Fruit fly (Drosophila melanogaster) whole organism, prepupa: ENCODE results near the gene AP-2alpha.

Source experiments
- CG15336 ChIP-seq: fragments of 200-800 bp; sonication (Bioruptor generic); IDR thresholded peaks from 2 replicates; pipeline ENCODE4 v1.3.6; 2022; ENCODE audit warnings: missing biosample characterization, missing genetic modification characterization
- CG16779 ChIP-seq: fragments of 200-800 bp; sonication (Bioruptor generic); optimal IDR thresholded peaks from 3 replicates; lab custom pipeline; 2017; ENCODE audit warnings: missing biosample characterization, mild to moderate bottlenecking, missing genetic modification characterization
- CG6792 ChIP-seq: fragments of 200-800 bp; sonication (Bioruptor generic); optimal IDR thresholded peaks from 3 replicates; lab custom pipeline; 2016; ENCODE audit warnings: missing biosample characterization, missing genetic modification characterization
- Sox102F ChIP-seq: fragments of 200-800 bp; sonication (Bioruptor generic); optimal IDR thresholded peaks from 2 replicates; lab custom pipeline; 2016; ENCODE audit warnings: missing biosample characterization, mild to moderate bottlenecking, missing genetic modification characterization
- achi ChIP-seq: fragments of 200-800 bp; sonication (Bioruptor generic); optimal IDR thresholded peaks from 3 replicates; lab custom pipeline; 2016; ENCODE audit warnings: missing biosample characterization, missing genetic modification characterization
- dac ChIP-seq: fragments of 200-800 bp; sonication (Bioruptor generic); optimal IDR thresholded peaks from 2 replicates; lab custom pipeline; 2017; ENCODE audit warnings: missing biosample characterization, mild to moderate bottlenecking, missing genetic modification characterization

- TF ChIP-seq dac (GFP tag; lab: Kevin White, UChicago) (peak; percentile 3), achi (no peak), CG16779 (tag; lab: Kevin White, UChicago) (no peak), CG15336 (peak; percentile 66), Sox102F (no peak), CG6792 (GFP tag; lab: Kevin White, UChicago) (no peak)
Observed at dm6 chr2L:412931-413330, 1.6 kb downstream of the AP-2alpha start.
